Fruit fly (Drosophila melanogaster): Measurements from ENCODE around the gene spn-A.

spn-A gene

DNA sequence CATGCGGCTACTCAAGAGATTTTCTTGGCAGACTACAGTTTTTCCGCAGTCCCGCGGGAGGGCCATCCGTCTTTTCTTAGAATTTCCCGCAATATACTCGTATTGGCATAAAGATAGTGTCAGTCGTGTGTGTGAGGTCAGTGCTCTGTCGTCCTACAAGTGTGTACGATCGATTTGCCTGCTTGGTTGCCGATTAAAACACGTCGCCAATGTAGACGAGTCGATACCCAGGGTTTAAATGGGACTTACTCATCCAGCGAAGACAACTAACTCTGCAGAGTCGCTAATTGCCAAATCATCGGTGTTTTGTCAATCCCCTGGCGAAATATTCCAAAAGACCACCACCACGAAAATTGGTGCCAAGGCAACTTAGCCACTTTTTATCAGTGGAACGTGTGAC is 10.2 kb upstream of the spn-A start:
- no peak for TF ChIP-seq CG1620 (GFP tag; optimal IDR thresholded peaks at IDR 0.05)
- TF ChIP-seq tj (GFP tag; optimal IDR thresholded peaks at IDR 0.05) = no peak
- no peak for TF ChIP-seq Hr96 (GFP tag; optimal IDR thresholded peaks at IDR 0.05)
- no peak for TF ChIP-seq CG5204 (GFP tag; optimal IDR thresholded peaks at IDR 0.05)
- no peak for TF ChIP-seq Mnt (GFP tag; optimal IDR thresholded peaks at IDR 0.05)
- no peak for TF ChIP-seq toe (GFP tag; optimal IDR thresholded peaks at IDR 0.05)

dm6 chr3R:30063704-30064103 is 7.9 kb upstream of the spn-A start:
- TF ChIP-seq cnc (optimal IDR thresholded peaks at IDR 0.05) (no peak), Hr96 (GFP tag; optimal IDR thresholded peaks at IDR 0.05) (no peak), CG12768 (GFP tag; optimal IDR thresholded peaks at IDR 0.05) (no peak), Crg-1 (GFP tag; optimal IDR thresholded peaks at IDR 0.05) (no peak), CG1620 (GFP tag; optimal IDR thresholded peaks at IDR 0.05) (no peak), Mnt (GFP tag; optimal IDR thresholded peaks at IDR 0.05) (no peak), pad (GFP tag; optimal IDR thresholded peaks at IDR 0.05) (no peak), CG11617 (GFP tag; optimal IDR thresholded peaks at IDR 0.05) (no peak), toe (GFP tag; optimal IDR thresholded peaks at IDR 0.05) (no peak), CG7045 (GFP tag; optimal IDR thresholded peaks at IDR 0.05) (no peak), cic (GFP tag; optimal IDR thresholded peaks at IDR 0.05) (no peak), bab1 (GFP tag; optimal IDR thresholded peaks at IDR 0.05) (no peak), kay (GFP tag; ENCODE audit: borderline replicate concordance) (no peak), CG33017 (tag; optimal IDR thresholded peaks at IDR 0.05) (no peak), CG14711 (tag; optimal IDR thresholded peaks at IDR 0.05) (no peak), Clk (GFP tag; optimal IDR thresholded peaks at IDR 0.05) (no peak), tj (GFP tag; optimal IDR thresholded peaks at IDR 0.05) (no peak)

dm6 chr3R:30062543-30062942 is 6.7 kb upstream of the spn-A start:
- TF ChIP-seq CG33017 (tag; optimal IDR thresholded peaks at IDR 0.05) = no peak
- no peak for TF ChIP-seq CG5204 (GFP tag; optimal IDR thresholded peaks at IDR 0.05)
- TF ChIP-seq CG14711 (tag; optimal IDR thresholded peaks at IDR 0.05) = no peak
- TF ChIP-seq ovo (GFP tag; optimal IDR thresholded peaks at IDR 0.05) = no peak

DNA sequence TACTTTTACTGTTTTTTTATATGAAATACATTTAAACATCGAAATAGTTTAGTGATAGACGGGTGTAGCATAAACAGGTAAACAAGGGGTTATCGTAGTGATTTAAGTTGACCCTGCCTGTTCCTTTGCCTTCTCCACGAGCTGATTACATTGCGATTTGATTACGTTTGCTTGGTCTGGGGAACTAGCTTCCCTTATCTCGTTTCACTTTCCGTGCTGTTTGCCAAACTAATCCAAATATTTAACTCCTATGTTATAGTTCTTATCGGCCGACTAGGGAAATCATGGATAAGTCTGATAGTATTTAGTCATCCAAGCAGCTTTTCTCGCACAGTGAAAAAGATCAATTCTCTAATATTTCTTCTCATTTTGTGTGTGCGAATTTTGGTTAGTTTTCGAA is 6.1 kb upstream of the spn-A start:
- no peak for TF ChIP-seq pad (GFP tag; optimal IDR thresholded peaks at IDR 0.05)
- TF ChIP-seq CG12768 (GFP tag; optimal IDR thresholded peaks at IDR 0.05) = no peak
- no peak for TF ChIP-seq CG5204 (GFP tag; optimal IDR thresholded peaks at IDR 0.05)
- TF ChIP-seq CG1620 (GFP tag; optimal IDR thresholded peaks at IDR 0.05) = no peak
- TF ChIP-seq cic (GFP tag; optimal IDR thresholded peaks at IDR 0.05) = peak; percentile 35
- TF ChIP-seq Mnt (GFP tag; optimal IDR thresholded peaks at IDR 0.05) = no peak
- no peak for TF ChIP-seq Clk (GFP tag; optimal IDR thresholded peaks at IDR 0.05)
- TF ChIP-seq CG7101 (tag; optimal IDR thresholded peaks at IDR 0.05) = no peak
- TF ChIP-seq Crg-1 (GFP tag; optimal IDR thresholded peaks at IDR 0.05) = no peak
- peak; percentile 30 for TF ChIP-seq CG7045 (GFP tag; optimal IDR thresholded peaks at IDR 0.05)
- no peak for TF ChIP-seq bab1 (GFP tag; optimal IDR thresholded peaks at IDR 0.05)
- TF ChIP-seq CG14711 (tag; optimal IDR thresholded peaks at IDR 0.05) = no peak
- peak; percentile 48 for TF ChIP-seq kay (GFP tag; ENCODE audit: borderline replicate concordance)
- no peak for TF ChIP-seq toe (GFP tag; optimal IDR thresholded peaks at IDR 0.05)

- TF ChIP-seq cic (GFP tag; optimal IDR thresholded peaks at IDR 0.05) (no peak), CG1620 (GFP tag; optimal IDR thresholded peaks at IDR 0.05) (no peak), CG12768 (GFP tag; optimal IDR thresholded peaks at IDR 0.05) (peak; percentile 26), bab1 (GFP tag; optimal IDR thresholded peaks at IDR 0.05) (no peak), tj (GFP tag; optimal IDR thresholded peaks at IDR 0.05) (no peak), CG14711 (tag; optimal IDR thresholded peaks at IDR 0.05) (peak; percentile 48), pad (GFP tag; optimal IDR thresholded peaks at IDR 0.05) (no peak), ovo (GFP tag; optimal IDR thresholded peaks at IDR 0.05) (no peak), CG7045 (GFP tag; optimal IDR thresholded peaks at IDR 0.05) (no peak), Mnt (GFP tag; optimal IDR thresholded peaks at IDR 0.05) (peak; percentile 15), Clk (GFP tag; optimal IDR thresholded peaks at IDR 0.05) (no peak), CG11617 (GFP tag; optimal IDR thresholded peaks at IDR 0.05) (no peak), CG33017 (tag; optimal IDR thresholded peaks at IDR 0.05) (peak; percentile 38), Hr96 (GFP tag; optimal IDR thresholded peaks at IDR 0.05) (no peak), cnc (optimal IDR thresholded peaks at IDR 0.05) (no peak), Crg-1 (GFP tag; optimal IDR thresholded peaks at IDR 0.05) (no peak), CG7101 (tag; optimal IDR thresholded peaks at IDR 0.05) (peak; percentile 56), kay (GFP tag; ENCODE audit: borderline replicate concordance) (no peak), toe (GFP tag; optimal IDR thresholded peaks at IDR 0.05) (no peak), CG5204 (GFP tag; optimal IDR thresholded peaks at IDR 0.05) (no peak)
Observed at dm6 chr3R:30061154-30061482, 5.3 kb upstream of the spn-A start.

- TF ChIP-seq Clk (GFP tag; optimal IDR thresholded peaks at IDR 0.05) = no peak
- no peak for TF ChIP-seq bab1 (GFP tag; optimal IDR thresholded peaks at IDR 0.05)
- TF ChIP-seq CG11617 (GFP tag; optimal IDR thresholded peaks at IDR 0.05) = no peak
- TF ChIP-seq CG7045 (GFP tag; optimal IDR thresholded peaks at IDR 0.05) = no peak
- no peak for TF ChIP-seq cic (GFP tag; optimal IDR thresholded peaks at IDR 0.05)
- no peak for TF ChIP-seq toe (GFP tag; optimal IDR thresholded peaks at IDR 0.05)
Observed at dm6 chr3R:30060451-30061153, 4.8 kb upstream of the spn-A start.

dm6 chr3R:30059944-30060343 is 4.1 kb upstream of the spn-A start:
- TF ChIP-seq CG11617 (GFP tag; optimal IDR thresholded peaks at IDR 0.05) = no peak
- no peak for TF ChIP-seq Mnt (GFP tag; optimal IDR thresholded peaks at IDR 0.05)
- TF ChIP-seq tj (GFP tag; optimal IDR thresholded peaks at IDR 0.05) = no peak
- TF ChIP-seq CG14711 (tag; optimal IDR thresholded peaks at IDR 0.05) = no peak
- TF ChIP-seq cnc (optimal IDR thresholded peaks at IDR 0.05) = no peak
- TF ChIP-seq cic (GFP tag; optimal IDR thresholded peaks at IDR 0.05) = no peak
- no peak for TF ChIP-seq CG33017 (tag; optimal IDR thresholded peaks at IDR 0.05)
- no peak for TF ChIP-seq Crg-1 (GFP tag; optimal IDR thresholded peaks at IDR 0.05)
- no peak for TF ChIP-seq bab1 (GFP tag; optimal IDR thresholded peaks at IDR 0.05)
- no peak for TF ChIP-seq CG5204 (GFP tag; optimal IDR thresholded peaks at IDR 0.05)
- TF ChIP-seq CG1620 (GFP tag; optimal IDR thresholded peaks at IDR 0.05) = no peak
- no peak for TF ChIP-seq toe (GFP tag; optimal IDR thresholded peaks at IDR 0.05)
- no peak for TF ChIP-seq CG12768 (GFP tag; optimal IDR thresholded peaks at IDR 0.05)
- no peak for TF ChIP-seq pad (GFP tag; optimal IDR thresholded peaks at IDR 0.05)
- no peak for TF ChIP-seq CG7045 (GFP tag; optimal IDR thresholded peaks at IDR 0.05)
- no peak for TF ChIP-seq kay (GFP tag; ENCODE audit: borderline replicate concordance)
- no peak for TF ChIP-seq Hr96 (GFP tag; optimal IDR thresholded peaks at IDR 0.05)

All from whole organism, adult.